Worm (Caenorhabditis elegans) whole organism, late embryonic: ENCODE measurements around the gene R07E4.1.

Experiments
- T23F11.4 ChIP-seq: fragments of 200-800 bp; sonication (Bioruptor generic); optimal IDR thresholded peaks from 2 replicates; lab custom pipeline; 2018; ENCODE audit warnings: mild to moderate bottlenecking, missing genetic modification characterization, missing compliant biosample characterization
- ahr-1 ChIP-seq: sonication (generic microtip); optimal IDR thresholded peaks from 2 replicates; lab custom pipeline; 2016; ENCODE audit warnings: missing genetic modification characterization, missing compliant biosample characterization
- ama-1 ChIP-seq: fragments of 150-350 bp; optimal IDR thresholded peaks from 2 replicates; lab custom pipeline; 2014
- ceh-18 ChIP-seq: sonication (generic microtip); optimal IDR thresholded peaks from 2 replicates; lab custom pipeline; 2016; ENCODE audit warnings: missing genetic modification characterization, missing compliant biosample characterization
- ceh-19 ChIP-seq: fragments of 200-800 bp; sonication (Bioruptor generic); optimal IDR thresholded peaks from 2 replicates; lab custom pipeline; 2018; ENCODE audit warnings: mild to moderate bottlenecking, missing genetic modification characterization, missing compliant biosample characterization
- ceh-2 ChIP-seq: sonication (generic microtip); optimal IDR thresholded peaks from 2 replicates; lab custom pipeline; 2016; ENCODE audit warnings: missing genotype, missing genetic modification characterization, missing compliant biosample characterization
- ceh-22 ChIP-seq: sonication (generic microtip); optimal IDR thresholded peaks from 2 replicates; lab custom pipeline; 2017; ENCODE audit warnings: missing biosample characterization, missing genetic modification characterization
- ceh-45 ChIP-seq: fragments of 200-800 bp; sonication (Bioruptor generic); IDR thresholded peaks from 2 replicates; pipeline ENCODE4 v1.3.6; 2022; ENCODE audit warnings: missing genetic modification reagents, missing genetic modification characterization, missing compliant biosample characterization
- ceh-6 ChIP-seq: fragments of 200-800 bp; sonication (Bioruptor generic); optimal IDR thresholded peaks from 2 replicates; lab custom pipeline; 2018; ENCODE audit warnings: mild to moderate bottlenecking, missing genetic modification characterization, missing compliant biosample characterization
- ceh-9 ChIP-seq: sonication (generic microtip); optimal IDR thresholded peaks from 2 replicates; lab custom pipeline; 2016; ENCODE audit warnings: mild to moderate bottlenecking, missing genetic modification characterization, inconsistent platforms, missing compliant biosample characterization
- dmd-4 ChIP-seq: sonication (generic microtip); optimal IDR thresholded peaks from 2 replicates; lab custom pipeline; 2016; ENCODE audit warnings: borderline replicate concordance, missing genetic modification characterization, missing compliant biosample characterization
- elt-2 ChIP-seq: sonication (generic microtip); optimal IDR thresholded peaks from 2 replicates; lab custom pipeline; 2016; ENCODE audit warnings: missing genetic modification reagents, missing genetic modification characterization, missing compliant biosample characterization
- ets-4 ChIP-seq: sonication (generic microtip); optimal IDR thresholded peaks from 2 replicates; lab custom pipeline; 2016; ENCODE audit warnings: missing genetic modification characterization, missing compliant biosample characterization
- gmeb-2 ChIP-seq: sonication (generic microtip); optimal IDR thresholded peaks from 2 replicates; lab custom pipeline; 2016; ENCODE audit warnings: missing genetic modification characterization, inconsistent platforms, missing compliant biosample characterization
- hlh-15 ChIP-seq: sonication (generic microtip); optimal IDR thresholded peaks from 2 replicates; lab custom pipeline; 2016; ENCODE audit warnings: missing genetic modification characterization, missing compliant biosample characterization
- hlh-30 ChIP-seq: sonication (generic microtip); optimal IDR thresholded peaks from 2 replicates; lab custom pipeline; 2017; ENCODE audit warnings: antibody characterized with exemption, missing genetic modification characterization, missing compliant biosample characterization; ENCODE audit not compliant: insufficient read depth
- hlh-6 ChIP-seq: sonication (generic microtip); optimal IDR thresholded peaks from 2 replicates; lab custom pipeline; 2016; ENCODE audit warnings: missing genotype, missing genetic modification characterization, missing compliant biosample characterization
- hlh-8 ChIP-seq: sonication (generic microtip); optimal IDR thresholded peaks from 2 replicates; lab custom pipeline; 2016; ENCODE audit warnings: missing genotype, missing genetic modification characterization, missing compliant biosample characterization
- lim-6 ChIP-seq: sonication (generic microtip); optimal IDR thresholded peaks from 2 replicates; lab custom pipeline; 2016; ENCODE audit warnings: missing genetic modification characterization, missing compliant biosample characterization
- madf-2 ChIP-seq: sonication (generic microtip); optimal IDR thresholded peaks from 2 replicates; lab custom pipeline; 2017; ENCODE audit warnings: missing genetic modification characterization, missing compliant biosample characterization
- mec-3 ChIP-seq: sonication (generic microtip); optimal IDR thresholded peaks from 2 replicates; lab custom pipeline; 2016; ENCODE audit warnings: borderline replicate concordance, missing genetic modification characterization, missing compliant biosample characterization
- nfya-1 ChIP-seq: sonication (generic microtip); optimal IDR thresholded peaks from 2 replicates; lab custom pipeline; 2017; ENCODE audit warnings: missing genetic modification characterization, mild to moderate bottlenecking, missing compliant biosample characterization, antibody characterized with exemption, moderate library complexity
- nhr-11 ChIP-seq: fragments of 150-350 bp; optimal IDR thresholded peaks from 2 replicates; lab custom pipeline; 2014; ENCODE audit warnings: missing biosample characterization, missing genetic modification characterization
- npax-4 ChIP-seq: sonication (generic microtip); optimal IDR thresholded peaks from 2 replicates; lab custom pipeline; 2016; ENCODE audit warnings: missing genetic modification characterization, missing compliant biosample characterization
- odd-2 ChIP-seq: sonication (generic microtip); optimal IDR thresholded peaks from 2 replicates; lab custom pipeline; 2017; ENCODE audit warnings: antibody characterized with exemption, mild to moderate bottlenecking, missing genetic modification characterization, missing compliant biosample characterization
- pax-1 ChIP-seq: fragments of 150-350 bp; optimal IDR thresholded peaks from 2 replicates; lab custom pipeline; 2014; ENCODE audit warnings: missing biosample characterization, missing genetic modification characterization
- pha-2 ChIP-seq: sonication (generic microtip); optimal IDR thresholded peaks from 2 replicates; lab custom pipeline; 2017; ENCODE audit warnings: mild to moderate bottlenecking, missing genetic modification characterization, missing compliant biosample characterization
- pha-4 ChIP-seq: fragments of 150-350 bp; optimal IDR thresholded peaks from 2 replicates; lab custom pipeline; 2018; ENCODE audit warnings: missing biosample characterization, missing genetic modification reagents, missing genetic modification characterization
- pqm-1 ChIP-seq: sonication (generic microtip); optimal IDR thresholded peaks from 2 replicates; lab custom pipeline; 2016; ENCODE audit warnings: missing genetic modification characterization, missing compliant biosample characterization
- ref-2 ChIP-seq: sonication (generic microtip); optimal IDR thresholded peaks from 2 replicates; lab custom pipeline; 2016; ENCODE audit warnings: missing genetic modification characterization, missing compliant biosample characterization
- rnt-1 ChIP-seq: sonication (generic microtip); optimal IDR thresholded peaks from 2 replicates; lab custom pipeline; 2016; ENCODE audit warnings: missing genetic modification characterization, missing compliant biosample characterization
- sdc-2 ChIP-seq: sonication (generic microtip); optimal IDR thresholded peaks from 2 replicates; lab custom pipeline; 2016; ENCODE audit warnings: missing genotype, missing genetic modification characterization, missing compliant biosample characterization
- sox-2 ChIP-seq: fragments of 200-800 bp; sonication (Bioruptor generic); IDR thresholded peaks from 2 replicates; pipeline ENCODE4 v1.3.6; 2022; ENCODE audit warnings: missing genetic modification reagents, missing genetic modification characterization, missing compliant biosample characterization
- sox-4 ChIP-seq: sonication (generic microtip); optimal IDR thresholded peaks from 2 replicates; lab custom pipeline; 2017; ENCODE audit warnings: mild to moderate bottlenecking, missing genetic modification characterization, inconsistent platforms, missing compliant biosample characterization
- syd-9 ChIP-seq: sonication (generic microtip); optimal IDR thresholded peaks from 2 replicates; lab custom pipeline; 2016; ENCODE audit warnings: mild to moderate bottlenecking, missing genetic modification characterization, moderate library complexity, missing compliant biosample characterization
- unc-3 ChIP-seq, 2 experiments: fragments of 200-800 bp in 1 of 2; sonication (Bioruptor generic) in 1 of 2; sonication (generic microtip) in 1 of 2; conservative IDR thresholded peaks in 1 of 2; optimal IDR thresholded peaks in 1 of 2; 2 replicates each; pipeline versions ENCODE4 v1.3.6 to Lab custom; 2016 to 2022; ENCODE audit warnings: missing compliant biosample characterization in 2 of 2, missing genetic modification characterization in 2 of 2, missing genetic modification reagents in 1 of 2
- unc-42 ChIP-seq: sonication (generic microtip); optimal IDR thresholded peaks from 2 replicates; lab custom pipeline; 2016; ENCODE audit warnings: missing genotype, missing genetic modification characterization, missing compliant biosample characterization
- unc-55 ChIP-seq: sonication (generic microtip); optimal IDR thresholded peaks from 2 replicates; lab custom pipeline; 2017; ENCODE audit warnings: missing biosample characterization, missing genetic modification reagents, missing genetic modification characterization
- unc-86 ChIP-seq: sonication (generic microtip); optimal IDR thresholded peaks from 2 replicates; lab custom pipeline; 2016; ENCODE audit warnings: missing genetic modification characterization, missing compliant biosample characterization

Gene R07E4.1

ce11 chrX:5984581-5985039 is 25.7 kb downstream of the R07E4.1 start, which contains the start of gene klp-13 (continued):
- TF ChIP-seq hlh-30: peak; percentile 78
- peak; percentile 78 for TF ChIP-seq dmd-4 (tag; lab: Kevin White, UChicago)
- TF ChIP-seq ceh-2 (tag; lab: Kevin White, UChicago): peak; percentile 49
- peak; percentile 45 for TF ChIP-seq ets-4
- TF ChIP-seq lim-6 (tag; lab: Kevin White, UChicago): peak; percentile 27
- TF ChIP-seq gmeb-2: no peak
- TF ChIP-seq pax-1 (tag; lab: Kevin White, UChicago): peak; percentile 77
- no peak for TF ChIP-seq ceh-9
- no peak for TF ChIP-seq unc-86 (tag; lab: Kevin White, UChicago)
- TF ChIP-seq mec-3 (tag; lab: Kevin White, UChicago): peak; percentile 14
- TF ChIP-seq unc-42 (tag; lab: Kevin White, UChicago): peak; percentile 65
- no peak for TF ChIP-seq ceh-22
- peak; percentile 77 for TF ChIP-seq unc-55 (GFP tag; lab: Kevin White, UChicago)
- TF ChIP-seq sdc-2 (tag; lab: Kevin White, UChicago): peak; percentile 69
- TF ChIP-seq hlh-8 (tag; lab: Kevin White, UChicago): peak; percentile 4
- TF ChIP-seq T23F11.4: peak; percentile 3

- TF ChIP-seq pha-2 (no peak), pqm-1 (tag; lab: Kevin White, UChicago) (no peak), elt-2 (tag; lab: Kevin White, UChicago) (peak; percentile 72), ceh-6 (GFP tag; lab: Kevin White, UChicago) (no peak), nhr-11 (no peak)
Observed at ce11 chrX:5985720-5986119, 26.8 kb downstream of the R07E4.1 start.

ce11 chrX:5987910-5988309 is 29.0 kb downstream of the R07E4.1 start:
- TF ChIP-seq pha-2 (no peak), hlh-6 (tag; lab: Kevin White, UChicago) (no peak)

ce11 chrX:5992770-5993169 is 33.9 kb downstream of the R07E4.1 start, which contains the start of gene F22F4.5:
F22F4.5 (minus strand) TSS chrX:5992870.
- no peak for TF ChIP-seq ceh-18 (tag; lab: Kevin White, UChicago)
- TF ChIP-seq elt-2 (tag; lab: Kevin White, UChicago): no peak
- TF ChIP-seq pha-4 (tag; lab: Kevin White, UChicago): no peak
- no peak for TF ChIP-seq ceh-19 (GFP tag; lab: Kevin White, UChicago)
- TF ChIP-seq madf-2 (tag; lab: Kevin White, UChicago): no peak
- TF ChIP-seq unc-42 (tag; lab: Kevin White, UChicago): no peak
- TF ChIP-seq hlh-6 (tag; lab: Kevin White, UChicago): no peak
- no peak for TF ChIP-seq nfya-1 (tag; lab: Kevin White, UChicago)
- TF ChIP-seq ref-2 (tag; lab: Kevin White, UChicago): no peak
- TF ChIP-seq sdc-2 (tag; lab: Kevin White, UChicago): no peak
- no peak for TF ChIP-seq ceh-45 (GFP tag; lab: Robert Waterston, UW)
- TF ChIP-seq npax-4: no peak
- no peak for TF ChIP-seq hlh-15
- no peak for TF ChIP-seq ama-1 (lab: Kevin White, UChicago)
- TF ChIP-seq rnt-1: no peak
- TF ChIP-seq odd-2: no peak

- TF ChIP-seq hlh-30: no peak
- no peak for TF ChIP-seq ahr-1
- TF ChIP-seq unc-3 (GFP tag; conservative IDR thresholded peaks at IDR 0.05; lab: Robert Waterston, UW): no peak
- TF ChIP-seq unc-3 (tag; optimal IDR thresholded peaks at IDR 0.05; lab: Kevin White, UChicago): no peak
- no peak for TF ChIP-seq syd-9 (tag; lab: Kevin White, UChicago)
- TF ChIP-seq sox-4 (tag; lab: Kevin White, UChicago): no peak
- peak; percentile 66 for TF ChIP-seq sox-2 (GFP tag; lab: Robert Waterston, UW)
Observed at ce11 chrX:5994004-5994403, 35.1 kb downstream of the R07E4.1 start.
